Worm (Caenorhabditis elegans): Measurements from ENCODE around the gene K01B6.3.

- TF ChIP-seq eyg-1 (tag; optimal IDR thresholded peaks at IDR 0.05) (no peak), nhr-11 (tag; optimal IDR thresholded peaks at IDR 0.05) (no peak), ceh-31 (tag; optimal IDR thresholded peaks at IDR 0.05) (no peak), tbx-2 (tag; optimal IDR thresholded peaks at IDR 0.05) (no peak), ceh-24 (tag; optimal IDR thresholded peaks at IDR 0.05) (no peak), unc-3 (GFP tag; conservative IDR thresholded peaks at IDR 0.05) (no peak), unc-3 (tag; optimal IDR thresholded peaks at IDR 0.05) (no peak)
Measured at ce11 chrIII:9346722-9347121, 46.7 kb downstream of the K01B6.3 start.
